Fruit fly (Drosophila melanogaster) whole organism, wandering third instar larva: ENCODE results near the gene Taf9.

Source experiments
- CG9705 ChIP-seq: fragments of 200-800 bp; sonication (Bioruptor generic); optimal IDR thresholded peaks from 2 replicates; lab custom pipeline; 2018; ENCODE audit warnings: missing biosample characterization, mild to moderate bottlenecking, missing genetic modification characterization
- CrebA ChIP-seq: fragments of 200-800 bp; sonication (Bioruptor generic); optimal IDR thresholded peaks from 2 replicates; lab custom pipeline; 2016; ENCODE audit warnings: missing biosample characterization, mild to moderate bottlenecking, missing genetic modification characterization, borderline replicate concordance
- Dfd ChIP-seq: fragments of >200 bp; optimal IDR thresholded peaks from 2 replicates; lab custom pipeline; 2017; ENCODE audit warnings: missing biosample characterization, missing genetic modification characterization
- GATAd ChIP-seq: sonication (Bioruptor generic); optimal IDR thresholded peaks from 2 replicates; lab custom pipeline; 2016; ENCODE audit warnings: missing biosample characterization, missing genetic modification characterization
- HLH106 ChIP-seq: fragments of 200-800 bp; optimal IDR thresholded peaks from 3 replicates; lab custom pipeline; 2019; ENCODE audit warnings: missing biosample characterization, mild to moderate bottlenecking, missing genetic modification characterization, moderate library complexity
- dl ChIP-seq, 2 experiments: fragments of 175-275, 200-275 bp in 1 of 2; fragments of 200-275 bp in 1 of 2; sonication (Bioruptor generic); optimal IDR thresholded peaks; lab custom pipeline; 2018; ENCODE audit warnings: mild to moderate bottlenecking in 2 of 2, missing biosample characterization in 2 of 2, missing genetic modification characterization in 2 of 2, moderate library complexity in 2 of 2; ENCODE audit not compliant: partially characterized antibody in 2 of 2, insufficient read depth in 1 of 2
- dmrt93B ChIP-seq: fragments of 200-800 bp; sonication (Bioruptor generic); optimal IDR thresholded peaks from 2 replicates; lab custom pipeline; 2018; ENCODE audit warnings: missing biosample characterization, mild to moderate bottlenecking, missing genetic modification characterization
- psq ChIP-seq: fragments of 200-800 bp; sonication (Bioruptor generic); optimal IDR thresholded peaks from 3 replicates; lab custom pipeline; 2017; ENCODE audit warnings: missing biosample characterization, mild to moderate bottlenecking, missing genetic modification characterization, moderate library complexity

- TF ChIP-seq HLH106 (tag; lab: Kevin White, UChicago) = no peak
- no peak for TF ChIP-seq dmrt93B (GFP tag; lab: Kevin White, UChicago)
- no peak for TF ChIP-seq GATAd (GFP tag; lab: Kevin White, UChicago)
- TF ChIP-seq CrebA (GFP tag; lab: Kevin White, UChicago) = no peak
- TF ChIP-seq CG9705 (GFP tag; lab: Kevin White, UChicago) = no peak
- TF ChIP-seq psq (GFP tag; lab: Kevin White, UChicago) = no peak
- TF ChIP-seq dl (GFP tag; optimal IDR thresholded peaks at IDR 0.05; lab: Kevin White, UChicago; ENCODE audit: insufficient read depth in 1 of 2, partially characterized antibody in 2 of 2) = no peak
- no peak for TF ChIP-seq Dfd (GFP tag; lab: Kevin White, UChicago)
Measured at dm6 chrX:17856029-17856428, 14.1 kb downstream of the Taf9 start, which contains the start of gene Mco4.
